Fruit fly (Drosophila melanogaster) whole organism: Measurements from ENCODE around the gene AdamTS-A.

Experiments used
- CG8478 ChIP-seq: fragments of >200 bp; optimal IDR thresholded peaks from 2 replicates; lab custom pipeline; 2018; ENCODE audit warnings: inconsistent platforms
- Dll ChIP-seq: fragments of >200 bp; optimal IDR thresholded peaks from 2 replicates; lab custom pipeline; 2017
- EcR ChIP-seq, 2 experiments: fragments of >200 bp; optimal IDR thresholded peaks; 2 replicates each; lab custom pipeline; 2017; ENCODE audit warnings: missing biosample characterization in 2 of 2, missing genetic modification characterization in 2 of 2, missing genetic modification reagents in 2 of 2
- pan ChIP-seq: fragments of >200 bp; optimal IDR thresholded peaks from 2 replicates; lab custom pipeline; 2017
- psq ChIP-seq: fragments of >200 bp; optimal IDR thresholded peaks from 2 replicates; lab custom pipeline; 2017
- usp ChIP-seq: fragments of >200 bp; optimal IDR thresholded peaks from 2 replicates; lab custom pipeline; 2017; ENCODE audit warnings: missing biosample characterization, missing genetic modification characterization, mixed read lengths

DNA sequence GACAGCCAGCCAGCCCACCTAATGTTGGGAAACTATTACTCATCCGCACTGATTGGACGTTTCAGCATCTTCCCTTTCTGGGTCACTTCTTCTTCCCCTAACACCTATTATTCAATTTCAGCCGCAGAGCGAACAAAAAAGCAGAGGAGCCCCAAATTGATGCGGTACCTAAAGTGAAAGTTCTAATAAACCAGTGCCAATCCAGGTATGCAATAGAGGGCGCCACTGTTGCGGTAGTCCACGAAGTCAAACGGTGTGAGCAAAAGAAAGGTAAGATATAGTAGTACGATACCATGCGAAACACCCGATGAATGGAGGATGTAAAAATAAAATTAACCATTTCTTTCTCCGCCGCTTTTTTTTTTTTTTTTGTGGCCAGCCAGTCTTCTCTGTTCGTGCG, 44.9 kb downstream of the AdamTS-A start:
- TF ChIP-seq EcR (GFP tag; optimal IDR thresholded peaks at IDR 0.05; lab: Kevin White, UChicago) (no peak), pan (lab: Kevin White, UChicago) (no peak), usp (GFP tag; lab: Kevin White, UChicago) (no peak), CG8478 (lab: Kevin White, UChicago) (no peak), psq (lab: Kevin White, UChicago) (no peak), Dll (lab: Kevin White, UChicago) (no peak)
